Fruit fly (Drosophila melanogaster): ENCODE results near the gene Nnf1b.

Nnf1b gene

dm6 chr2L:852647-853111 lies 42.3 kb downstream of the Nnf1b start, which contains the start of the genes CG4291 and kraken (continued):
- no peak for TF ChIP-seq pan (optimal IDR thresholded peaks at IDR 0.05)
- TF ChIP-seq pan (GFP tag; optimal IDR thresholded peaks at IDR 0.05 in 1 of 2, IDR thresholded peaks at IDR 0.05 in 1 of 2) = peak in 1 of 2 experiments; percentile 46
- no peak for TF ChIP-seq CG12071 (GFP tag; optimal IDR thresholded peaks at IDR 0.05)
- no peak for TF ChIP-seq dan (GFP tag; IDR thresholded peaks at IDR 0.05)
- no peak for TF ChIP-seq pros (GFP tag; optimal IDR thresholded peaks at IDR 0.05)
- peak; percentile 56 for TF ChIP-seq grau (tag; optimal IDR thresholded peaks at IDR 0.05)
- TF ChIP-seq fd102C (GFP tag; optimal IDR thresholded peaks at IDR 0.05) = no peak
- TF ChIP-seq caup (GFP tag; optimal IDR thresholded peaks at IDR 0.05; ENCODE audit: severe bottlenecking) = peak; percentile 55
- TF ChIP-seq Camta (GFP tag; optimal IDR thresholded peaks at IDR 0.05) = peak; percentile 6
- 0 out of 3 replicates have a peak, but pooled peaks have one; percentile 6 for TF ChIP-seq CG7963 (GFP tag; IDR thresholded peaks at IDR 0.05; ENCODE audit: partially characterized antibody)
- TF ChIP-seq peb (GFP tag; IDR thresholded peaks at IDR 0.05) = peak; percentile 6; the same call in 1 of the 2 replicates
- peak; percentile 54 for TF ChIP-seq Bteb2 (GFP tag; optimal IDR thresholded peaks at IDR 0.05)
- TF ChIP-seq Optix (GFP tag; IDR thresholded peaks at IDR 0.05) = no peak
- TF ChIP-seq esg (GFP tag; conservative IDR thresholded peaks at IDR 0.05) = no peak
- peak; percentile 13 for TF ChIP-seq CG33557 (GFP tag; optimal IDR thresholded peaks at IDR 0.05)
- TF ChIP-seq Pdp1 (GFP tag; optimal IDR thresholded peaks at IDR 0.05) = peak; percentile 60 to 70
- peak; percentile 11 for TF ChIP-seq CG9437 (GFP tag; optimal IDR thresholded peaks at IDR 0.05)
- peak; percentile 58 for TF ChIP-seq HLH54F (GFP tag; optimal IDR thresholded peaks at IDR 0.05)
- TF ChIP-seq run (tag; optimal IDR thresholded peaks at IDR 0.05) = no peak
- peak; percentile 50 for TF ChIP-seq CG11504 (tag; optimal IDR thresholded peaks at IDR 0.05)
- TF ChIP-seq CG6689 (GFP tag; IDR thresholded peaks at IDR 0.05) = peak; percentile 22; the same call in 1 of the 2 replicates
- no peak for TF ChIP-seq CG10431 (GFP tag; optimal IDR thresholded peaks at IDR 0.05)
- TF ChIP-seq Mad (GFP tag; optimal IDR thresholded peaks at IDR 0.05) = peak; percentile 35
- peak; percentile 41 for TF ChIP-seq nom (GFP tag; optimal IDR thresholded peaks at IDR 0.05)
- peak; percentile 58 for TF ChIP-seq CG17912 (GFP tag; optimal IDR thresholded peaks at IDR 0.05)
- no peak for TF ChIP-seq Nf-YA (GFP tag; IDR thresholded peaks at IDR 0.05)
- TF ChIP-seq Sox100B (GFP tag; optimal IDR thresholded peaks at IDR 0.05) = no peak
- no peak for TF ChIP-seq sima (GFP tag; optimal IDR thresholded peaks at IDR 0.05)
- TF ChIP-seq chinmo (GFP tag; IDR thresholded peaks at IDR 0.05; ENCODE audit: partially characterized antibody) = no peak
- no peak for TF ChIP-seq gcm2 (GFP tag; optimal IDR thresholded peaks at IDR 0.05)
- peak; percentile 51 for TF ChIP-seq Dip3 (GFP tag; optimal IDR thresholded peaks at IDR 0.05)
- peak; percentile 66 for TF ChIP-seq CG30403 (GFP tag; optimal IDR thresholded peaks at IDR 0.05)
- no peak for TF ChIP-seq fru (optimal IDR thresholded peaks at IDR 0.05)
- TF ChIP-seq fu2 (GFP tag; optimal IDR thresholded peaks at IDR 0.05) = peak; percentile 39
- no peak for TF ChIP-seq cato (GFP tag; optimal IDR thresholded peaks at IDR 0.05; ENCODE audit: borderline replicate concordance)
- peak; percentile 34 for TF ChIP-seq CG4730 (GFP tag; IDR thresholded peaks at IDR 0.05)
- peak; percentile 70 for TF ChIP-seq Opbp (GFP tag; IDR thresholded peaks at IDR 0.05; ENCODE audit: partially characterized antibody)
- peak; percentile 50 for TF ChIP-seq stwl (tag; optimal IDR thresholded peaks at IDR 0.05)
- peak; percentile 40 for TF ChIP-seq CG7839 (tag; optimal IDR thresholded peaks at IDR 0.05)
- peak; percentile 17 for TF ChIP-seq CG7786 (GFP tag; optimal IDR thresholded peaks at IDR 0.05)
- no peak; the same call in 2 of the 3 replicates for TF ChIP-seq B-H1 (GFP tag; IDR thresholded peaks at IDR 0.05)
- no peak for TF ChIP-seq CG7745 (tag; optimal IDR thresholded peaks at IDR 0.05)
- no peak for TF ChIP-seq scrt (GFP tag; optimal IDR thresholded peaks at IDR 0.05)
- no peak for TF ChIP-seq danr (GFP tag; IDR thresholded peaks at IDR 0.05)
- 0 out of 2 replicates have a peak, but pooled peaks have one; percentile 38 for TF ChIP-seq CG10959 (GFP tag; IDR thresholded peaks at IDR 0.05)
- TF ChIP-seq da (GFP tag; optimal IDR thresholded peaks at IDR 0.05) = no peak
- peak; percentile 16; the same call in 1 of the 3 replicates for TF ChIP-seq tgo (GFP tag; IDR thresholded peaks at IDR 0.05)
- no peak for TF ChIP-seq hb (GFP tag; IDR thresholded peaks at IDR 0.05; ENCODE audit: partially characterized antibody)
- peak; percentile 67 for TF ChIP-seq zfh2 (GFP tag; optimal IDR thresholded peaks at IDR 0.05)
- TF ChIP-seq Poxn (GFP tag; IDR thresholded peaks at IDR 0.05) = no peak
- TF ChIP-seq H2.0 (GFP tag; IDR thresholded peaks at IDR 0.05) = peak; percentile 53; the same call in 1 of the 2 replicates

Data from whole organism, embryonic.